Worm (Caenorhabditis elegans) whole organism, L1 larva: Measurements from ENCODE around the gene ncs-3.

ENCODE experiments used
- C04F5.9 ChIP-seq: sonication (generic microtip); optimal IDR thresholded peaks from 2 replicates; lab custom pipeline; 2016; ENCODE audit warnings: missing genetic modification characterization, missing compliant biosample characterization
- C16A3.4 ChIP-seq: fragments of 150-350 bp; optimal IDR thresholded peaks from 2 replicates; lab custom pipeline; 2014; ENCODE audit warnings: missing biosample characterization, missing genetic modification characterization
- aha-1 ChIP-seq: fragments of 150-350 bp; optimal IDR thresholded peaks from 2 replicates; lab custom pipeline; 2014; ENCODE audit warnings: missing biosample characterization, missing genetic modification characterization
- alr-1 ChIP-seq: fragments of 200-800 bp; sonication (Bioruptor generic); optimal IDR thresholded peaks from 2 replicates; lab custom pipeline; 2018; ENCODE audit warnings: borderline replicate concordance, mild to moderate bottlenecking, missing genetic modification characterization, missing compliant biosample characterization
- aly-2 ChIP-seq: fragments of 150-350 bp; optimal IDR thresholded peaks from 2 replicates; lab custom pipeline; 2014; ENCODE audit warnings: missing biosample characterization, missing genetic modification characterization
- ama-1 ChIP-seq: fragments of 150-350 bp; optimal IDR thresholded peaks from 2 replicates; lab custom pipeline; 2014
- blmp-1 ChIP-seq: fragments of 150-350 bp; optimal IDR thresholded peaks from 2 replicates; lab custom pipeline; 2014; ENCODE audit warnings: missing biosample characterization, missing genetic modification characterization
- ceh-63 ChIP-seq: fragments of 200-800 bp; sonication (Bioruptor generic); optimal IDR thresholded peaks from 2 replicates; lab custom pipeline; 2018; ENCODE audit warnings: mild to moderate bottlenecking, missing genetic modification characterization, missing compliant biosample characterization
- ceh-8 ChIP-seq: fragments of 200-800 bp; sonication (Bioruptor generic); optimal IDR thresholded peaks from 2 replicates; lab custom pipeline; 2018; ENCODE audit warnings: mild to moderate bottlenecking, missing genetic modification characterization, moderate library complexity, missing compliant biosample characterization
- ceh-82 ChIP-seq, 3 experiments: fragments of 150-350 bp in 1 of 3; sonication (generic microtip) in 2 of 3; optimal IDR thresholded peaks; 2 replicates each; lab custom pipeline; 2014 to 2017; ENCODE audit warnings: missing biosample characterization in 3 of 3, missing genetic modification characterization in 3 of 3
- ceh-90 ChIP-seq: sonication (generic microtip); optimal IDR thresholded peaks from 2 replicates; lab custom pipeline; 2016; ENCODE audit warnings: missing genetic modification characterization, missing compliant biosample characterization
- dpl-1 ChIP-seq, 3 experiments: fragments of 150-350 bp in 2 of 3; sonication (generic microtip) in 1 of 3; optimal IDR thresholded peaks; 2 replicates each; lab custom pipeline; 2014 to 2017; ENCODE audit warnings: missing biosample characterization in 3 of 3, missing genetic modification characterization in 3 of 3, missing genetic modification reagents in 3 of 3
- dsc-1 ChIP-seq: sonication (generic microtip); optimal IDR thresholded peaks from 2 replicates; lab custom pipeline; 2016; ENCODE audit warnings: mild to moderate bottlenecking, missing genetic modification characterization, missing compliant biosample characterization
- efl-1 ChIP-seq, 4 experiments: fragments of 150-350 bp; optimal IDR thresholded peaks in 3 of 4; peaks in 1 of 4; 1 replicate in 1 of 4; 2 replicates in 3 of 4; lab custom pipeline; 2014; ENCODE audit warnings: missing biosample characterization in 2 of 4, missing genetic modification characterization in 2 of 4, missing genetic modification reagents in 2 of 4
- egl-27 ChIP-seq, 2 experiments: fragments of 150-350 bp in 1 of 2; sonication (generic microtip); optimal IDR thresholded peaks; 3 replicates each; lab custom pipeline; 2017 to 2018; ENCODE audit warnings: missing biosample characterization in 2 of 2, missing genetic modification characterization in 2 of 2, missing genetic modification reagents in 2 of 2
- elt-2 ChIP-seq: sonication (generic microtip); optimal IDR thresholded peaks from 2 replicates; lab custom pipeline; 2016; ENCODE audit warnings: missing genetic modification characterization, mild to moderate bottlenecking, inconsistent platforms, missing compliant biosample characterization, missing genetic modification reagents
- elt-3 ChIP-seq, 6 experiments: fragments of 150-350 bp in 1 of 6; sonication (generic microtip); optimal IDR thresholded peaks; 2 replicates each; lab custom pipeline; 2017 to 2018; ENCODE audit warnings: missing biosample characterization in 6 of 6, missing genetic modification characterization in 6 of 6, inconsistent platforms in 1 of 6
- ets-5 ChIP-seq: fragments of 200-800 bp; sonication (Bioruptor generic); IDR thresholded peaks from 2 replicates; pipeline ENCODE4 v1.3.6; 2022; ENCODE audit warnings: missing genetic modification characterization, missing compliant biosample characterization
- fkh-10 ChIP-seq: sonication (generic microtip); optimal IDR thresholded peaks from 2 replicates; lab custom pipeline; 2017; ENCODE audit warnings: missing biosample characterization, missing genetic modification reagents, missing genetic modification characterization
- fkh-4 ChIP-seq: sonication (generic microtip); optimal IDR thresholded peaks from 2 replicates; lab custom pipeline; 2016; ENCODE audit warnings: missing compliant biosample characterization, missing genetic modification characterization, borderline replicate concordance
- fos-1 ChIP-seq: fragments of 150-350 bp; optimal IDR thresholded peaks from 2 replicates; lab custom pipeline; 2014; ENCODE audit warnings: missing biosample characterization, missing genetic modification characterization
- grh-1 ChIP-seq: fragments of 200-800 bp; sonication (Bioruptor generic); IDR thresholded peaks from 2 replicates; pipeline ENCODE4 v1.3.6; 2022; ENCODE audit warnings: missing genetic modification reagents, missing genetic modification characterization, missing compliant biosample characterization
- hlh-17 ChIP-seq: fragments of 200-800 bp; sonication (Bioruptor generic); optimal IDR thresholded peaks from 2 replicates; lab custom pipeline; 2018; ENCODE audit warnings: missing genetic modification characterization, mild to moderate bottlenecking, missing compliant biosample characterization, moderate library complexity, borderline replicate concordance
- hlh-4 ChIP-seq: sonication (generic microtip); optimal IDR thresholded peaks from 2 replicates; lab custom pipeline; 2016; ENCODE audit warnings: mild to moderate bottlenecking, missing genetic modification characterization, missing compliant biosample characterization
- jun-1 ChIP-seq: fragments of 150-350 bp; optimal IDR thresholded peaks from 2 replicates; lab custom pipeline; 2014; ENCODE audit warnings: missing biosample characterization, missing genetic modification reagents, missing genetic modification characterization
- lin-14 ChIP-seq: fragments of 200-800 bp; sonication (Bioruptor generic); optimal IDR thresholded peaks from 2 replicates; lab custom pipeline; 2018; ENCODE audit warnings: mild to moderate bottlenecking, missing genetic modification characterization, moderate library complexity, missing compliant biosample characterization
- lin-15B ChIP-seq: fragments of 150-350 bp; sonication (generic microtip); optimal IDR thresholded peaks from 3 replicates; lab custom pipeline; 2014; ENCODE audit warnings: missing biosample characterization, missing genetic modification characterization
- lin-35 ChIP-seq, 2 experiments: fragments of 150-350 bp; optimal IDR thresholded peaks; 2 replicates each; lab custom pipeline; 2014; ENCODE audit warnings: missing biosample characterization in 2 of 2, missing genetic modification characterization in 2 of 2, missing genetic modification reagents in 2 of 2
- lin-39 ChIP-seq: fragments of 150-350 bp; optimal IDR thresholded peaks from 2 replicates; lab custom pipeline; 2014; ENCODE audit warnings: missing biosample characterization, missing genetic modification reagents, missing genetic modification characterization
- lir-3 ChIP-seq: sonication (generic microtip); optimal IDR thresholded peaks from 2 replicates; lab custom pipeline; 2016; ENCODE audit warnings: mild to moderate bottlenecking, missing genetic modification characterization, moderate library complexity, missing compliant biosample characterization; ENCODE audit not compliant: poor library complexity
- mef-2 ChIP-seq: fragments of 150-350 bp; optimal IDR thresholded peaks from 2 replicates; lab custom pipeline; 2014; ENCODE audit warnings: missing biosample characterization, missing genetic modification characterization
- mep-1 ChIP-seq: fragments of 150-350 bp; optimal IDR thresholded peaks from 2 replicates; lab custom pipeline; 2014; ENCODE audit warnings: missing biosample characterization, missing genetic modification characterization
- nhr-12 ChIP-seq: sonication (generic microtip); optimal IDR thresholded peaks from 2 replicates; lab custom pipeline; 2017; ENCODE audit warnings: missing biosample characterization, missing genetic modification characterization
- nhr-19 ChIP-seq: fragments of 200-800 bp; sonication (Bioruptor generic); conservative IDR thresholded peaks from 2 replicates; pipeline ENCODE4 v1.3.6; 2022; ENCODE audit warnings: missing genetic modification characterization, missing compliant biosample characterization
- nhr-20 ChIP-seq: sonication (generic microtip); optimal IDR thresholded peaks from 2 replicates; lab custom pipeline; 2016; ENCODE audit warnings: mild to moderate bottlenecking, missing genetic modification characterization, missing compliant biosample characterization
- nhr-28 ChIP-seq: fragments of 150-350 bp; optimal IDR thresholded peaks from 2 replicates; lab custom pipeline; 2014; ENCODE audit warnings: missing biosample characterization, missing genetic modification characterization
- nhr-47 ChIP-seq: sonication (generic microtip); optimal IDR thresholded peaks from 2 replicates; lab custom pipeline; 2016; ENCODE audit warnings: mild to moderate bottlenecking, missing genetic modification characterization, moderate library complexity, missing compliant biosample characterization
- nhr-71 ChIP-seq: sonication (generic microtip); optimal IDR thresholded peaks from 2 replicates; lab custom pipeline; 2016; ENCODE audit warnings: mild to moderate bottlenecking, missing genetic modification characterization, moderate library complexity, missing compliant biosample characterization
- nhr-77 ChIP-seq: fragments of 150-350 bp; optimal IDR thresholded peaks from 2 replicates; lab custom pipeline; 2014; ENCODE audit warnings: missing biosample characterization, missing genetic modification characterization
- nhr-84 ChIP-seq: sonication (generic microtip); optimal IDR thresholded peaks from 2 replicates; lab custom pipeline; 2017; ENCODE audit warnings: missing biosample characterization, missing genetic modification characterization
- nhr-90 ChIP-seq: sonication (generic microtip); optimal IDR thresholded peaks from 2 replicates; lab custom pipeline; 2016; ENCODE audit warnings: mild to moderate bottlenecking, missing genetic modification characterization, missing compliant biosample characterization; ENCODE audit not compliant: poor library complexity
- pax-3 ChIP-seq: fragments of 200-800 bp; sonication (Bioruptor generic); optimal IDR thresholded peaks from 2 replicates; lab custom pipeline; 2018; ENCODE audit warnings: mild to moderate bottlenecking, missing genetic modification characterization, moderate library complexity, missing compliant biosample characterization
- skn-1 ChIP-seq: fragments of 150-350 bp; optimal IDR thresholded peaks from 2 replicates; lab custom pipeline; 2014; ENCODE audit warnings: missing biosample characterization, missing genetic modification characterization
- snu-23 ChIP-seq: sonication (generic microtip); optimal IDR thresholded peaks from 2 replicates; lab custom pipeline; 2016; ENCODE audit warnings: missing genetic modification characterization, missing compliant biosample characterization
- sptf-1 ChIP-seq: fragments of 150-350 bp; optimal IDR thresholded peaks from 2 replicates; lab custom pipeline; 2014; ENCODE audit warnings: missing biosample characterization, missing genetic modification characterization
- sup-37 ChIP-seq: fragments of 200-800 bp; sonication (Bioruptor generic); optimal IDR thresholded peaks from 2 replicates; lab custom pipeline; 2018; ENCODE audit warnings: mild to moderate bottlenecking, missing genetic modification characterization, missing compliant biosample characterization
- swsn-7 ChIP-seq: sonication (generic microtip); optimal IDR thresholded peaks from 2 replicates; lab custom pipeline; 2016; ENCODE audit warnings: missing genetic modification characterization, missing compliant biosample characterization
- tbx-2 ChIP-seq: sonication (generic microtip); optimal IDR thresholded peaks from 2 replicates; lab custom pipeline; 2016; ENCODE audit warnings: missing genetic modification characterization, missing compliant biosample characterization
- tlp-1 ChIP-seq: fragments of 150-350 bp; optimal IDR thresholded peaks from 2 replicates; lab custom pipeline; 2014; ENCODE audit warnings: missing biosample characterization, missing genetic modification characterization
- unc-30 ChIP-seq: sonication (generic microtip); optimal IDR thresholded peaks from 2 replicates; lab custom pipeline; 2017; ENCODE audit warnings: missing biosample characterization, missing genetic modification characterization
- unc-98 ChIP-seq: fragments of 200-800 bp; sonication (Bioruptor generic); IDR thresholded peaks from 2 replicates; pipeline ENCODE4 v1.3.6; 2022; ENCODE audit warnings: missing genetic modification characterization, missing compliant biosample characterization
- vab-15 ChIP-seq: sonication (generic microtip); optimal IDR thresholded peaks from 2 replicates; lab custom pipeline; 2017; ENCODE audit warnings: missing genotype, mild to moderate bottlenecking, missing genetic modification characterization, missing compliant biosample characterization
- zag-1 ChIP-seq: fragments of 150-350 bp; optimal IDR thresholded peaks from 2 replicates; lab custom pipeline; 2014; ENCODE audit warnings: missing biosample characterization, missing genetic modification characterization

Gene ncs-3

ce11 chrX:1053929-1054328 is at the start of gene ncs-3:
ncs-3 (plus strand) TSS chrX:1054081.
- TF ChIP-seq aha-1 (tag; lab: Kevin White, UChicago) (no peak), sptf-1 (tag; lab: Kevin White, UChicago) (no peak), nhr-77 (tag; lab: Kevin White, UChicago) (no peak), hlh-17 (no peak), sup-37 (GFP tag; lab: Kevin White, UChicago) (no peak), unc-30 (no peak), fkh-10 (no peak), hlh-4 (tag; lab: Kevin White, UChicago) (no peak), vab-15 (tag; lab: Kevin White, UChicago) (no peak), skn-1 (tag; lab: Kevin White, UChicago) (no peak), alr-1 (no peak), elt-3 (tag; optimal IDR thresholded peaks at IDR 0.05; lab: Kevin White, UChicago) (no peak), nhr-12 (tag; lab: Kevin White, UChicago) (no peak), swsn-7 (no peak), lir-3 (no peak), nhr-28 (tag; lab: Kevin White, UChicago) (no peak), egl-27 (tag; optimal IDR thresholded peaks at IDR 0.05; lab: Kevin White, UChicago) (no peak), fkh-4 (tag; lab: Kevin White, UChicago) (no peak), ama-1 (lab: Kevin White, UChicago) (no peak), unc-98 (no peak), snu-23 (GFP tag; lab: Kevin White, UChicago) (peak; percentile 24), fos-1 (tag; lab: Kevin White, UChicago) (no peak), zag-1 (tag; lab: Kevin White, UChicago) (no peak), mep-1 (no peak), tlp-1 (no peak), efl-1 (optimal IDR thresholded peaks at IDR 0.05; lab: Kevin White, UChicago) (no peak), efl-1 (GFP tag; optimal IDR thresholded peaks at IDR 0.05 in 1 of 2; lab: Kevin White, UChicago) (no peak), blmp-1 (tag; lab: Kevin White, UChicago) (no peak), dsc-1 (no peak), nhr-47 (tag; lab: Kevin White, UChicago) (no peak), ceh-82 (tag; optimal IDR thresholded peaks at IDR 0.05; lab: Kevin White, UChicago) (no peak), lin-35 (GFP tag; optimal IDR thresholded peaks at IDR 0.05; lab: Kevin White, UChicago) (no peak), C04F5.9 (tag; lab: Kevin White, UChicago) (no peak), aly-2 (tag; lab: Kevin White, UChicago) (no peak), jun-1 (no peak), ceh-90 (tag; lab: Kevin White, UChicago) (no peak), lin-15B (tag; lab: Kevin White, UChicago) (no peak), nhr-90 (tag; lab: Kevin White, UChicago) (no peak), ets-5 (no peak), elt-2 (tag; lab: Kevin White, UChicago) (no peak), C16A3.4 (no peak), lin-14 (GFP tag; lab: Kevin White, UChicago) (peak; percentile 73), tbx-2 (no peak), dpl-1 (GFP tag; optimal IDR thresholded peaks at IDR 0.05; lab: Kevin White, UChicago) (no peak), nhr-71 (tag; lab: Kevin White, UChicago) (peak; percentile 70), nhr-20 (tag; lab: Kevin White, UChicago) (peak; percentile 17), lin-39 (tag; lab: Kevin White, UChicago) (peak; percentile 94), grh-1 (no peak), pax-3 (tag; lab: Kevin White, UChicago) (no peak), nhr-84 (no peak), nhr-19 (GFP tag; lab: Robert Waterston, UW) (peak; percentile 33; the same call in 1 of the 2 replicates), ceh-63 (no peak), ceh-8 (GFP tag; lab: Kevin White, UChicago) (no peak), mef-2 (tag; lab: Kevin White, UChicago) (peak; percentile 40)
